Worm (Caenorhabditis elegans) whole organism, young adult: ENCODE measurements around the gene nhr-199.

Source experiments
- C17E4.6 ChIP-seq: fragments of 200-800 bp; sonication (Bioruptor generic); IDR thresholded peaks from 2 replicates; pipeline ENCODE4 v1.3.6; 2022; ENCODE audit warnings: missing genetic modification reagents, missing genetic modification characterization, missing compliant biosample characterization
- F10E7.11 ChIP-seq: sonication (generic microtip); optimal IDR thresholded peaks from 2 replicates; lab custom pipeline; 2017; ENCODE audit warnings: mild to moderate bottlenecking, missing genetic modification characterization, moderate library complexity, missing compliant biosample characterization
- F49E8.2 ChIP-seq: sonication (generic microtip); optimal IDR thresholded peaks from 3 replicates; lab custom pipeline; 2017; ENCODE audit warnings: missing genetic modification characterization, mild to moderate bottlenecking, missing compliant biosample characterization, antibody characterized with exemption, moderate library complexity; ENCODE audit not compliant: insufficient read depth
- Y53G8AR.9 ChIP-seq: fragments of 200-800 bp; sonication (Bioruptor generic); conservative IDR thresholded peaks from 2 replicates; pipeline ENCODE4 v1.3.6; 2022; ENCODE audit warnings: missing genetic modification reagents, missing genetic modification characterization, missing compliant biosample characterization
- Y67H2A.10 ChIP-seq: fragments of 200-800 bp; sonication (Bioruptor generic); conservative IDR thresholded peaks from 2 replicates; pipeline ENCODE4 v1.3.6; 2022; ENCODE audit warnings: missing genetic modification reagents, missing genetic modification characterization, missing compliant biosample characterization
- bed-1 ChIP-seq: fragments of 200-800 bp; sonication (Bioruptor generic); IDR thresholded peaks from 2 replicates; pipeline ENCODE4 v1.3.6; 2022; ENCODE audit warnings: missing genetic modification reagents, missing genetic modification characterization, missing compliant biosample characterization
- ceh-58 ChIP-seq: fragments of 200-800 bp; sonication (Bioruptor generic); IDR thresholded peaks from 2 replicates; pipeline ENCODE4 v1.3.6; 2022; ENCODE audit warnings: missing genetic modification characterization, missing compliant biosample characterization
- ekl-4 ChIP-seq: fragments of 200-800 bp; sonication (Bioruptor generic); IDR thresholded peaks from 2 replicates; pipeline ENCODE4 v1.3.6; 2022; ENCODE audit warnings: missing genetic modification reagents, missing genetic modification characterization, missing compliant biosample characterization
- hmg-20 ChIP-seq: fragments of 200-800 bp; sonication (Bioruptor generic); IDR thresholded peaks from 2 replicates; pipeline ENCODE4 v1.3.6; 2022; ENCODE audit warnings: missing genetic modification reagents, missing genetic modification characterization, missing compliant biosample characterization
- lir-1 ChIP-seq: fragments of 200-800 bp; sonication (Bioruptor generic); conservative IDR thresholded peaks from 2 replicates; pipeline ENCODE4 v1.3.6; 2022; ENCODE audit warnings: missing genetic modification reagents, missing genetic modification characterization, missing compliant biosample characterization
- madf-10 ChIP-seq: sonication (generic microtip); optimal IDR thresholded peaks from 2 replicates; lab custom pipeline; 2016; ENCODE audit warnings: mild to moderate bottlenecking, missing genetic modification characterization, missing compliant biosample characterization
- snpc-4 ChIP-seq, 5 experiments: fragments of 150-350 bp in 1 of 5; sonication (generic microtip) in 4 of 5; optimal IDR thresholded peaks; 2 replicates each; lab custom pipeline; 2014 to 2018; ENCODE audit warnings: missing genetic modification characterization in 5 of 5, missing biosample characterization in 3 of 5, antibody characterized with exemption in 2 of 5, mild to moderate bottlenecking in 2 of 5, missing compliant biosample characterization in 2 of 5, missing genotype in 2 of 5, moderate library complexity in 2 of 5, missing genetic modification reagents in 1 of 5
- xnd-1 ChIP-seq: sonication (generic microtip); optimal IDR thresholded peaks from 2 replicates; lab custom pipeline; 2016; ENCODE audit warnings: missing genotype, missing genetic modification reagents, missing genetic modification characterization, missing compliant biosample characterization
- ztf-28 ChIP-seq: fragments of 200-800 bp; sonication (Bioruptor generic); IDR thresholded peaks from 2 replicates; pipeline ENCODE4 v1.3.6; 2022; ENCODE audit warnings: missing genetic modification reagents, missing genetic modification characterization, missing compliant biosample characterization

DNA sequence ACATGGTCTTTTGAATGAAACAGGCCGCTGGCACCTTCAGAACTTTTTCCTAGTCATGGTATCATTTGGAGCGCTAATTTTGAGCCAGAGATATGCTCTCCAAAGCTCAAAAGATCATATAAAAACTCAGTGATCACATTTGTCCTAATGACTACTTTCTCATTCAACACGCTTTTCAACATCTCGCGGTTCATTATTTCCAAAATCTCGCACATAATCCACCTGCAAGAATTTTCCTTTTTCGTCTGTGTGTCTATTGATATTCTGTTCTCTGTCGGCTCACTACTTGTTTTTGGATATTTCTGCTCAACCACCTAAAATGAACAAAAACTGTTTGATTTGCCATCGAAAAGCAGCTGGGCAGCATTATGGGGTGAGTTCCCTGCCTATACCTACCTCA lies 26.0 kb downstream of the nhr-199 start, which contains the start of gene nhr-51:
- TF ChIP-seq ekl-4 (GFP tag; lab: Robert Waterston, UW) (no peak), F10E7.11 (tag; lab: Kevin White, UChicago) (no peak), bed-1 (GFP tag; lab: Robert Waterston, UW) (no peak), madf-10 (tag; lab: Kevin White, UChicago) (no peak), Y67H2A.10 (GFP tag; lab: Robert Waterston, UW) (no peak), ztf-28 (no peak), hmg-20 (GFP tag; lab: Robert Waterston, UW) (no peak), ceh-58 (no peak), C17E4.6 (GFP tag; lab: Robert Waterston, UW) (no peak), lir-1 (GFP tag; lab: Robert Waterston, UW) (no peak), Y53G8AR.9 (GFP tag; lab: Robert Waterston, UW) (no peak), F49E8.2 (tag; lab: Kevin White, UChicago) (no peak), snpc-4 (GFP tag; optimal IDR thresholded peaks at IDR 0.05; lab: Kevin White, UChicago) (no peak), snpc-4 (tag; optimal IDR thresholded peaks at IDR 0.05; lab: Kevin White, UChicago) (no peak), xnd-1 (tag; lab: Kevin White, UChicago) (no peak)
